Fruit fly (Drosophila melanogaster) whole organism, adult: ENCODE results near the gene Dyro.

Source experiments
- CG11617 ChIP-seq: fragments of 200-800 bp; sonication (Bioruptor generic); optimal IDR thresholded peaks from 2 replicates; lab custom pipeline; 2017; ENCODE audit warnings: mild to moderate bottlenecking, missing biosample characterization, missing genetic modification reagents, missing genetic modification characterization
- CG14711 ChIP-seq: fragments of 200-800 bp; sonication (Bioruptor generic); optimal IDR thresholded peaks from 2 replicates; lab custom pipeline; 2018; ENCODE audit warnings: missing biosample characterization, mild to moderate bottlenecking, missing genetic modification characterization, moderate library complexity
- CG33017 ChIP-seq: fragments of 200-800 bp; sonication (Bioruptor generic); optimal IDR thresholded peaks from 2 replicates; lab custom pipeline; 2018; ENCODE audit warnings: missing biosample characterization, mild to moderate bottlenecking, missing genetic modification characterization, moderate library complexity
- Clk ChIP-seq: fragments of 200-800 bp; sonication (Bioruptor generic); optimal IDR thresholded peaks from 2 replicates; lab custom pipeline; 2017; ENCODE audit warnings: missing biosample characterization, missing genetic modification characterization
- Crg-1 ChIP-seq: fragments of 200-800 bp; sonication (Bioruptor generic); optimal IDR thresholded peaks from 2 replicates; lab custom pipeline; 2016; ENCODE audit warnings: missing biosample characterization, missing genetic modification characterization
- Hr96 ChIP-seq: fragments of 200-800 bp; sonication (Bioruptor generic); optimal IDR thresholded peaks from 2 replicates; lab custom pipeline; 2016; ENCODE audit warnings: missing biosample characterization, missing genetic modification characterization
- Mnt ChIP-seq: fragments of 200-800 bp; sonication (Bioruptor generic); optimal IDR thresholded peaks from 2 replicates; lab custom pipeline; 2016; ENCODE audit warnings: missing biosample characterization, mild to moderate bottlenecking, missing genetic modification characterization
- cnc ChIP-seq, 2 experiments: fragments of >200 bp; optimal IDR thresholded peaks; 2 replicates each; lab custom pipeline; 2017
- kay ChIP-seq: fragments of 200-800 bp; sonication (Bioruptor generic); peaks from one replicate; lab custom pipeline; 2016; ENCODE audit warnings: missing biosample characterization, missing genetic modification characterization, borderline replicate concordance
- ovo ChIP-seq: fragments of 200-800 bp; sonication (Bioruptor generic); optimal IDR thresholded peaks from 2 replicates; lab custom pipeline; 2016; ENCODE audit warnings: missing biosample characterization, missing genetic modification characterization
- pad ChIP-seq: fragments of 200-800 bp; sonication (Bioruptor generic); optimal IDR thresholded peaks from 3 replicates; lab custom pipeline; 2017; ENCODE audit warnings: missing biosample characterization, missing genetic modification characterization, mild to moderate bottlenecking, moderate library complexity, missing genetic modification reagents
- tj ChIP-seq: fragments of 200-800 bp; sonication (Bioruptor generic); optimal IDR thresholded peaks from 3 replicates; lab custom pipeline; 2017; ENCODE audit warnings: missing biosample characterization, mild to moderate bottlenecking, missing genetic modification characterization, moderate library complexity
- toe ChIP-seq: fragments of 200-800 bp; sonication (Bioruptor generic); optimal IDR thresholded peaks from 2 replicates; lab custom pipeline; 2016; ENCODE audit warnings: missing biosample characterization, missing genetic modification characterization

dm6 chr3L:11241949-11242348 is 53.8 kb downstream of the Dyro start:
- no peak for TF ChIP-seq Crg-1
- no peak for TF ChIP-seq CG33017
- no peak for TF ChIP-seq CG11617 (GFP tag; lab: Kevin White, UChicago)
- TF ChIP-seq Hr96 (GFP tag; lab: Kevin White, UChicago) = no peak
- TF ChIP-seq pad = no peak
- TF ChIP-seq kay (GFP tag; lab: Kevin White, UChicago) = no peak
- no peak for TF ChIP-seq ovo (GFP tag; lab: Kevin White, UChicago)
- no peak for TF ChIP-seq cnc (optimal IDR thresholded peaks at IDR 0.05; lab: Kevin White, UChicago)
- no peak for TF ChIP-seq Mnt (GFP tag; lab: Kevin White, UChicago)
- no peak for TF ChIP-seq CG14711
- no peak for TF ChIP-seq Clk (GFP tag; lab: Kevin White, UChicago)
- no peak for TF ChIP-seq tj
- TF ChIP-seq toe = no peak
